Worm (Caenorhabditis elegans) whole organism, mixed stage, embryonic: ENCODE results near the gene rgs-6.
A peak's percentile ranks its signal among the peaks of the same experiment; 100 is the strongest.

Source experiments
- bed-3 ChIP-seq: fragments of 200-800 bp; sonication (Bioruptor generic); optimal IDR thresholded peaks from 3 replicates; lab custom pipeline; 2018; ENCODE audit warnings: mild to moderate bottlenecking, missing genetic modification characterization, moderate library complexity, missing compliant biosample characterization
- blmp-1 ChIP-seq: fragments of 150-350 bp; optimal IDR thresholded peaks from 2 replicates; lab custom pipeline; 2014; ENCODE audit warnings: missing biosample characterization, missing genetic modification characterization
- ceh-39 ChIP-seq: fragments of 150-350 bp; optimal IDR thresholded peaks from 2 replicates; lab custom pipeline; 2014; ENCODE audit warnings: missing biosample characterization, missing genetic modification characterization
- ceh-43 ChIP-seq: fragments of 200-800 bp; sonication (Bioruptor generic); optimal IDR thresholded peaks from 2 replicates; lab custom pipeline; 2018; ENCODE audit warnings: mild to moderate bottlenecking, missing genetic modification characterization, moderate library complexity, missing compliant biosample characterization
- ceh-83 ChIP-seq: fragments of 200-800 bp; sonication (Bioruptor generic); optimal IDR thresholded peaks from 2 replicates; lab custom pipeline; 2018; ENCODE audit warnings: mild to moderate bottlenecking, missing genetic modification characterization, missing compliant biosample characterization
- drap-1 ChIP-seq: fragments of 200-800 bp; sonication (Bioruptor generic); optimal IDR thresholded peaks from 3 replicates; lab custom pipeline; 2018; ENCODE audit warnings: mild to moderate bottlenecking, missing genetic modification characterization, missing compliant biosample characterization
- elt-1 ChIP-seq: sonication (generic microtip); optimal IDR thresholded peaks from 2 replicates; lab custom pipeline; 2017; ENCODE audit warnings: missing genetic modification characterization, mild to moderate bottlenecking, missing compliant biosample characterization, antibody characterized with exemption, moderate library complexity, borderline replicate concordance; ENCODE audit not compliant: insufficient read depth
- elt-3 ChIP-seq: fragments of 150-350 bp; optimal IDR thresholded peaks from 2 replicates; lab custom pipeline; 2014; ENCODE audit warnings: missing biosample characterization, missing genetic modification characterization
- flh-1 ChIP-seq: fragments of 200-800 bp; sonication (Bioruptor generic); optimal IDR thresholded peaks from 2 replicates; lab custom pipeline; 2018; ENCODE audit warnings: mild to moderate bottlenecking, missing genetic modification characterization, moderate library complexity, missing compliant biosample characterization
- ham-2 ChIP-seq: fragments of 200-800 bp; sonication (Bioruptor generic); optimal IDR thresholded peaks from 2 replicates; lab custom pipeline; 2018; ENCODE audit warnings: mild to moderate bottlenecking, missing genetic modification characterization, missing compliant biosample characterization
- hlh-1 ChIP-seq: fragments of 150-350 bp; optimal IDR thresholded peaks from 2 replicates; lab custom pipeline; 2014; ENCODE audit warnings: missing biosample characterization, missing genetic modification reagents, missing genetic modification characterization
- lin-13 ChIP-seq: fragments of 150-350 bp; optimal IDR thresholded peaks from 2 replicates; lab custom pipeline; 2014; ENCODE audit warnings: missing biosample characterization, missing genetic modification characterization
- lin-32 ChIP-seq: fragments of 200-800 bp; sonication (Bioruptor generic); optimal IDR thresholded peaks from 2 replicates; lab custom pipeline; 2018; ENCODE audit warnings: mild to moderate bottlenecking, missing genetic modification characterization, missing compliant biosample characterization
- lsy-2 ChIP-seq: fragments of 150-350 bp; optimal IDR thresholded peaks from 2 replicates; lab custom pipeline; 2014; ENCODE audit warnings: missing biosample characterization, missing genetic modification characterization
- mab-5 ChIP-seq: fragments of 150-350 bp; optimal IDR thresholded peaks from 2 replicates; lab custom pipeline; 2014; ENCODE audit warnings: missing biosample characterization, missing genetic modification characterization
- mep-1 ChIP-seq: fragments of 150-350 bp; optimal IDR thresholded peaks from 2 replicates; lab custom pipeline; 2017; ENCODE audit warnings: missing biosample characterization, missing genetic modification reagents, missing genetic modification characterization, inconsistent platforms
- mls-2 ChIP-seq: sonication (generic microtip); optimal IDR thresholded peaks from 2 replicates; lab custom pipeline; 2016; ENCODE audit warnings: mild to moderate bottlenecking, missing genetic modification characterization, moderate library complexity, missing compliant biosample characterization
- nhr-12 ChIP-seq: fragments of 150-350 bp; optimal IDR thresholded peaks from 2 replicates; lab custom pipeline; 2014; ENCODE audit warnings: missing biosample characterization, missing genetic modification characterization
- nhr-2 ChIP-seq: fragments of 150-350 bp; optimal IDR thresholded peaks from 2 replicates; lab custom pipeline; 2014; ENCODE audit warnings: missing biosample characterization, missing genetic modification characterization
- nhr-237 ChIP-seq: fragments of 150-350 bp; optimal IDR thresholded peaks from 2 replicates; lab custom pipeline; 2014; ENCODE audit warnings: missing biosample characterization, missing genetic modification characterization
- nhr-28 ChIP-seq: fragments of 150-350 bp; optimal IDR thresholded peaks from 2 replicates; lab custom pipeline; 2014; ENCODE audit warnings: missing biosample characterization, missing genetic modification characterization
- nhr-76 ChIP-seq: sonication (generic microtip); optimal IDR thresholded peaks from 2 replicates; lab custom pipeline; 2017; ENCODE audit warnings: missing biosample characterization, missing genetic modification characterization
- pha-4 ChIP-seq: fragments of 150-350 bp; optimal IDR thresholded peaks from 2 replicates; lab custom pipeline; 2018; ENCODE audit warnings: missing biosample characterization, missing genetic modification reagents, missing genetic modification characterization
- sem-2 ChIP-seq: fragments of 200-800 bp; sonication (Bioruptor generic); optimal IDR thresholded peaks from 2 replicates; lab custom pipeline; 2018; ENCODE audit warnings: mild to moderate bottlenecking, missing genetic modification characterization, missing compliant biosample characterization
- sptf-1 ChIP-seq: sonication (generic microtip); optimal IDR thresholded peaks from 2 replicates; lab custom pipeline; 2017; ENCODE audit warnings: mild to moderate bottlenecking, missing genetic modification characterization, moderate library complexity, missing compliant biosample characterization
- tbx-8 ChIP-seq: fragments of 200-800 bp; sonication (Bioruptor generic); optimal IDR thresholded peaks from 2 replicates; lab custom pipeline; 2018; ENCODE audit warnings: mild to moderate bottlenecking, missing genetic modification characterization, moderate library complexity, missing compliant biosample characterization
- unc-120 ChIP-seq: sonication (generic microtip); optimal IDR thresholded peaks from 2 replicates; lab custom pipeline; 2017; ENCODE audit warnings: missing genetic modification characterization, missing compliant biosample characterization; ENCODE audit not compliant: poor library complexity, severe bottlenecking
- unc-39 ChIP-seq: fragments of 150-350 bp; optimal IDR thresholded peaks from 2 replicates; lab custom pipeline; 2014; ENCODE audit warnings: missing biosample characterization, missing genetic modification characterization
- unc-62 ChIP-seq: fragments of 150-350 bp; optimal IDR thresholded peaks from 2 replicates; lab custom pipeline; 2014; ENCODE audit warnings: missing biosample characterization, missing genetic modification reagents, missing genetic modification characterization
- ztf-11 ChIP-seq: fragments of 150-350 bp; optimal IDR thresholded peaks from 2 replicates; lab custom pipeline; 2014; ENCODE audit warnings: missing biosample characterization, missing genetic modification characterization

rgs-6 gene

DNA sequence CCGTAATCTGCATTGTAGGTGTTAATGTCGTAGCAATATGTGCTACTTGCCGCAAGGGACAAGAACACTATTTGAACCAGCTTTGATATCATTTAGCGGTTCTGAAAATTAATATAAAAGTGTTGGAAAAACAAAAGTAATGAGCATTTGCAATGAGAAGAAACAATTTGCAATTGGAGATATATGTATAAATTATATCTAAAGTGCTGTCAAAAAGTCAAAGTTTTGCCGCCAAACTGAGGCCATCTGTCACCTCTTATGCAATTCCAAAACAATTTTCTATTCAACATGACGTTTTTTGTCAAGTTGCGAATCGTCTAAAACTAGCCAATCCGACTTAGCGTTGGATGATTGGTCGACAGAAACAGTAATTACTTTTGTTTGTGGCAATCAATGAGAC lies 36.4 kb downstream of the rgs-6 start, which contains the start of gene W01C8.5:
Gene W01C8.5 (minus strand): TSS at position 101 of the 400 bp plus-strand sequence.
- TF ChIP-seq elt-3 (tag; lab: Kevin White, UChicago): no peak
- no peak for TF ChIP-seq pha-4
- TF ChIP-seq drap-1 (GFP tag; lab: Kevin White, UChicago): no peak
- TF ChIP-seq ceh-83 (GFP tag; lab: Kevin White, UChicago): no peak
- no peak for TF ChIP-seq sptf-1 (tag; lab: Kevin White, UChicago)
- TF ChIP-seq nhr-2 (tag; lab: Kevin White, UChicago): no peak
- no peak for TF ChIP-seq unc-120 (tag; lab: Kevin White, UChicago)
- TF ChIP-seq sem-2: no peak
- no peak for TF ChIP-seq nhr-76 (tag; lab: Kevin White, UChicago)
- no peak for TF ChIP-seq mls-2
- TF ChIP-seq flh-1 (GFP tag; lab: Kevin White, UChicago): no peak
- no peak for TF ChIP-seq bed-3 (GFP tag; lab: Kevin White, UChicago)
- TF ChIP-seq ztf-11 (tag; lab: Kevin White, UChicago): no peak
- TF ChIP-seq ceh-39 (tag; lab: Kevin White, UChicago): no peak
- no peak for TF ChIP-seq hlh-1 (tag; lab: Kevin White, UChicago)
- TF ChIP-seq mab-5 (tag; lab: Kevin White, UChicago): no peak
- TF ChIP-seq nhr-237 (tag; lab: Kevin White, UChicago): no peak
- no peak for TF ChIP-seq lsy-2 (tag; lab: Kevin White, UChicago)
- no peak for TF ChIP-seq elt-1 (tag; lab: Kevin White, UChicago)

DNA sequence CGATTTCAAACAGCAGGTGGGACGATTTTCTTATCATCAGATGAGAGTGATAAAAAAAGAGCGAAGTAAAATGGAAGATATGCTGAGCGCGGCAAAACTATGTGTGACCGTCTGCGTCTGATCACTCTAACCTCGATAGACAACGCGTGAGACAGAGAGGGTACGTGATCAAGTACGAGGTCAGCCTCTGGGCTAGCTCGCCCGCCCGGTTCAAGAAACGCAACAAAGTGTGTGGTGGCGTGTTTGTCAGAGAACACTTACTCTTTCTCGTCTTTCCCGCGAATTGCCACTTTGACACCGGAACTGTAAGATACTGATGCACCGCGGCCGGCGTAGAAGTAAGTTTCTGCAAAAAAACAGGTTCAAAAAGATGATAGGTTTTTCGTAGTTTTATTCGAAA lies 37.4 kb downstream of the rgs-6 start:
- no peak for TF ChIP-seq unc-62 (GFP tag; lab: Kevin White, UChicago)
- TF ChIP-seq nhr-2 (tag; lab: Kevin White, UChicago): peak; percentile 23
- no peak for TF ChIP-seq lsy-2 (tag; lab: Kevin White, UChicago)
- TF ChIP-seq ham-2 (GFP tag; lab: Kevin White, UChicago): peak; percentile 11
- TF ChIP-seq elt-1 (tag; lab: Kevin White, UChicago): peak; percentile 39

- TF ChIP-seq lsy-2 (tag; lab: Kevin White, UChicago): no peak
Measured at ce11 chrX:5695416-5695815, 38.2 kb downstream of the rgs-6 start.

DNA sequence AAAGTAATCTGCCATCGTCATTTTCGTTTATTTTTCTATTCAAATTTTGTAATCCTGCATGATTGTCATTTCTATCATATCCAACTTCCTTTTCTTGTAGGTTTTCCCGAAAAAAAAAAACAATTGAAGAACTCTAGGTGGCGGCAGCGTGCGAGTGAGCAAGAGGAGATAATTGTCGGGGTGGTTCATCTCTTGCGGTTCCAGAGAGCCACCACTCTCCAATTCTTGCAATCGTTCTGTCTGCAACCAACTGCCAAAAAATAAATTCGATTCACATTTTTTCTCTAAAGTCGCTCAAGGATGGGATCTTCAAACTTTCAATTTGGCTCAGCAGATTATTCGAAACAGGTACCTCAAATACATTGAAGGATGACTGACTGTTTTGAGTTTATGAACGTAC lies 41.5 kb downstream of the rgs-6 start, which contains the start of gene W01C8.1:
Gene W01C8.1 (plus strand): TSS at position 301 of the 400 bp plus-strand sequence.
- TF ChIP-seq blmp-1 (tag; lab: Kevin White, UChicago) (no peak), lin-32 (no peak), nhr-2 (tag; lab: Kevin White, UChicago) (no peak), hlh-1 (tag; lab: Kevin White, UChicago) (no peak), mep-1 (tag; lab: Kevin White, UChicago) (no peak), ceh-83 (GFP tag; lab: Kevin White, UChicago) (no peak), tbx-8 (no peak), nhr-12 (tag; lab: Kevin White, UChicago) (no peak), unc-120 (tag; lab: Kevin White, UChicago) (no peak), pha-4 (no peak), bed-3 (GFP tag; lab: Kevin White, UChicago) (no peak), ceh-39 (tag; lab: Kevin White, UChicago) (no peak), ham-2 (GFP tag; lab: Kevin White, UChicago) (no peak), elt-3 (tag; lab: Kevin White, UChicago) (no peak), mab-5 (tag; lab: Kevin White, UChicago) (no peak), lin-13 (tag; lab: Kevin White, UChicago) (no peak), unc-39 (tag; lab: Kevin White, UChicago) (no peak), nhr-237 (tag; lab: Kevin White, UChicago) (no peak), unc-62 (GFP tag; lab: Kevin White, UChicago) (no peak), ceh-43 (GFP tag; lab: Kevin White, UChicago) (no peak)

- no peak for TF ChIP-seq ceh-83 (GFP tag; lab: Kevin White, UChicago)
- TF ChIP-seq unc-120 (tag; lab: Kevin White, UChicago): no peak
- TF ChIP-seq ceh-43 (GFP tag; lab: Kevin White, UChicago): no peak
- no peak for TF ChIP-seq mep-1 (tag; lab: Kevin White, UChicago)
- no peak for TF ChIP-seq nhr-76 (tag; lab: Kevin White, UChicago)
- no peak for TF ChIP-seq elt-3 (tag; lab: Kevin White, UChicago)
- TF ChIP-seq ztf-11 (tag; lab: Kevin White, UChicago): no peak
- no peak for TF ChIP-seq sem-2
- no peak for TF ChIP-seq flh-1 (GFP tag; lab: Kevin White, UChicago)
- TF ChIP-seq drap-1 (GFP tag; lab: Kevin White, UChicago): no peak
- no peak for TF ChIP-seq lin-13 (tag; lab: Kevin White, UChicago)
- TF ChIP-seq nhr-28 (tag; lab: Kevin White, UChicago): no peak
- no peak for TF ChIP-seq bed-3 (GFP tag; lab: Kevin White, UChicago)
- TF ChIP-seq sptf-1 (tag; lab: Kevin White, UChicago): no peak
- TF ChIP-seq hlh-1 (tag; lab: Kevin White, UChicago): no peak
- TF ChIP-seq mab-5 (tag; lab: Kevin White, UChicago): no peak
- no peak for TF ChIP-seq nhr-12 (tag; lab: Kevin White, UChicago)
Measured at ce11 chrX:5689077-5689476, 44.5 kb downstream of the rgs-6 start.
